Worm (Caenorhabditis elegans) whole organism, L4 larva: ENCODE data around the gene atz-1.

ENCODE experiments used
- F10B5.3 ChIP-seq: sonication (generic microtip); optimal IDR thresholded peaks from 2 replicates; lab custom pipeline; 2016; ENCODE audit warnings: mild to moderate bottlenecking, missing genetic modification characterization, missing compliant biosample characterization
- F26F4.8 ChIP-seq: fragments of 200-800 bp; sonication (Bioruptor generic); conservative IDR thresholded peaks from 2 replicates; pipeline ENCODE4 v1.3.6; 2022; ENCODE audit warnings: missing genetic modification characterization, missing compliant biosample characterization
- F49E8.2 ChIP-seq: sonication (generic microtip); optimal IDR thresholded peaks from 2 replicates; lab custom pipeline; 2016; ENCODE audit warnings: missing compliant biosample characterization, mild to moderate bottlenecking, missing genetic modification characterization, borderline replicate concordance
- R02D3.7 ChIP-seq: fragments of 150-350 bp; sonication (generic microtip); optimal IDR thresholded peaks from 3 replicates; lab custom pipeline; 2014; ENCODE audit warnings: missing biosample characterization, missing genetic modification characterization
- T26A8.4 ChIP-seq: fragments of 200-800 bp; sonication (Bioruptor generic); IDR thresholded peaks from 2 replicates; pipeline ENCODE4 v1.3.6; 2022; ENCODE audit warnings: missing genetic modification characterization, missing compliant biosample characterization
- ZK546.5 ChIP-seq, 2 experiments: sonication (generic microtip); optimal IDR thresholded peaks; 2 replicates each; lab custom pipeline; 2017; ENCODE audit warnings: missing biosample characterization in 2 of 2, missing genetic modification characterization in 2 of 2
- aha-1 ChIP-seq: fragments of 150-350 bp; peaks from one replicate; lab custom pipeline; 2014; ENCODE audit warnings: missing biosample characterization, missing genetic modification characterization
- aly-2 ChIP-seq: sonication (generic microtip); optimal IDR thresholded peaks from 2 replicates; lab custom pipeline; 2018; ENCODE audit warnings: missing biosample characterization, missing genetic modification characterization
- ama-1 ChIP-seq: fragments of 150-350 bp; optimal IDR thresholded peaks from 2 replicates; lab custom pipeline; 2014; ENCODE audit warnings: inconsistent platforms, mixed read lengths
- ceh-20 ChIP-seq: fragments of 200-800 bp; sonication (Bioruptor generic); IDR thresholded peaks from 2 replicates; pipeline ENCODE4 v1.3.6; 2022; ENCODE audit warnings: missing genetic modification reagents, missing genetic modification characterization, missing compliant biosample characterization
- ceh-62 ChIP-seq: sonication (generic microtip); optimal IDR thresholded peaks from 2 replicates; lab custom pipeline; 2017; ENCODE audit warnings: missing biosample characterization, missing genetic modification characterization
- ceh-82 ChIP-seq: sonication (generic microtip); optimal IDR thresholded peaks from 2 replicates; lab custom pipeline; 2017; ENCODE audit warnings: missing biosample characterization, missing genetic modification characterization
- ces-1 ChIP-seq: fragments of 150-350 bp; sonication (generic microtip); optimal IDR thresholded peaks from 4 replicates; lab custom pipeline; 2014; ENCODE audit warnings: missing biosample characterization, missing genetic modification reagents, missing genetic modification characterization
- cey-2 ChIP-seq: sonication (generic microtip); optimal IDR thresholded peaks from 3 replicates; lab custom pipeline; 2017; ENCODE audit warnings: missing genetic modification characterization, mild to moderate bottlenecking, missing compliant biosample characterization, antibody characterized with exemption, borderline replicate concordance; ENCODE audit not compliant: insufficient read depth
- daf-12 ChIP-seq: fragments of 150-350 bp; optimal IDR thresholded peaks from 2 replicates; lab custom pipeline; 2014; ENCODE audit warnings: missing biosample characterization, missing genetic modification reagents, missing genetic modification characterization
- daf-19 ChIP-seq: fragments of 200-800 bp; sonication (Bioruptor generic); conservative IDR thresholded peaks from 2 replicates; pipeline ENCODE4 v1.3.6; 2022; ENCODE audit warnings: missing genetic modification characterization, missing compliant biosample characterization
- dmd-8 ChIP-seq: fragments of 200-800 bp; sonication (Bioruptor generic); IDR thresholded peaks from 2 replicates; pipeline ENCODE4 v1.3.6; 2022; ENCODE audit warnings: missing genetic modification characterization, missing compliant biosample characterization
- dmd-9 ChIP-seq: fragments of 200-800 bp; sonication (Bioruptor generic); IDR thresholded peaks from 2 replicates; pipeline ENCODE4 v1.3.6; 2022; ENCODE audit warnings: missing genetic modification reagents, missing genetic modification characterization, missing compliant biosample characterization
- dpl-1 ChIP-seq: fragments of 150-350 bp; optimal IDR thresholded peaks from 2 replicates; lab custom pipeline; 2014; ENCODE audit warnings: missing biosample characterization, missing genetic modification reagents, missing genetic modification characterization
- fkh-10 ChIP-seq: fragments of 150-350 bp; optimal IDR thresholded peaks from 2 replicates; lab custom pipeline; 2014; ENCODE audit warnings: missing biosample characterization, missing genetic modification reagents, missing genetic modification characterization
- hif-1 ChIP-seq, 2 experiments: sonication (generic microtip); optimal IDR thresholded peaks; 2 replicates each; lab custom pipeline; 2016 to 2017; ENCODE audit warnings: missing compliant biosample characterization in 2 of 2, missing genetic modification characterization in 2 of 2, missing genetic modification reagents in 2 of 2, missing genotype in 2 of 2, mild to moderate bottlenecking in 1 of 2
- hlh-11 ChIP-seq: fragments of 200-800 bp; sonication (Bioruptor generic); optimal IDR thresholded peaks from 2 replicates; lab custom pipeline; 2018; ENCODE audit warnings: mild to moderate bottlenecking, missing genetic modification characterization, missing compliant biosample characterization
- hlh-30 ChIP-seq: sonication (generic microtip); optimal IDR thresholded peaks from 2 replicates; lab custom pipeline; 2017; ENCODE audit warnings: antibody characterized with exemption, mild to moderate bottlenecking, missing genetic modification characterization, missing compliant biosample characterization; ENCODE audit not compliant: insufficient read depth
- lin-1 ChIP-seq: fragments of 200-800 bp; sonication (Bioruptor generic); IDR thresholded peaks from 2 replicates; pipeline ENCODE4 v1.3.6; 2022; ENCODE audit warnings: missing genetic modification reagents, missing genetic modification characterization, missing compliant biosample characterization
- lsy-2 ChIP-seq, 2 experiments: fragments of 150-350 bp in 1 of 2; sonication (generic microtip) in 1 of 2; optimal IDR thresholded peaks; 2 replicates each; lab custom pipeline; 2014 to 2017; ENCODE audit warnings: missing biosample characterization in 2 of 2, missing genetic modification characterization in 2 of 2
- madf-5 ChIP-seq, 2 experiments: fragments of 200-800 bp; sonication (Bioruptor generic); IDR thresholded peaks; 2 replicates each; pipeline ENCODE4 v1.3.6; 2022; ENCODE audit warnings: missing compliant biosample characterization in 2 of 2, missing genetic modification characterization in 2 of 2
- mxl-3 ChIP-seq: fragments of 200-800 bp; sonication (Bioruptor generic); optimal IDR thresholded peaks from 2 replicates; lab custom pipeline; 2018; ENCODE audit warnings: mild to moderate bottlenecking, missing genetic modification characterization, missing compliant biosample characterization
- nhr-102 ChIP-seq: sonication (generic microtip); optimal IDR thresholded peaks from 2 replicates; lab custom pipeline; 2016; ENCODE audit warnings: mild to moderate bottlenecking, missing genetic modification characterization, moderate library complexity, missing compliant biosample characterization
- nhr-11 ChIP-seq: fragments of 150-350 bp; optimal IDR thresholded peaks from 2 replicates; lab custom pipeline; 2014; ENCODE audit warnings: missing biosample characterization, missing genetic modification characterization
- nhr-237 ChIP-seq: sonication (generic microtip); optimal IDR thresholded peaks from 2 replicates; lab custom pipeline; 2017; ENCODE audit warnings: missing biosample characterization, missing genetic modification characterization
- nhr-25 ChIP-seq: sonication (generic microtip); optimal IDR thresholded peaks from 2 replicates; lab custom pipeline; 2017; ENCODE audit warnings: missing genetic modification characterization, mild to moderate bottlenecking, missing compliant biosample characterization, antibody characterized with exemption, moderate library complexity, borderline replicate concordance; ENCODE audit not compliant: insufficient read depth
- nhr-28 ChIP-seq: fragments of 150-350 bp; optimal IDR thresholded peaks from 2 replicates; lab custom pipeline; 2014; ENCODE audit warnings: missing biosample characterization, missing genetic modification characterization
- nhr-42 ChIP-seq: fragments of 200-800 bp; sonication (Bioruptor generic); IDR thresholded peaks from 2 replicates; pipeline ENCODE4 v1.3.6; 2022; ENCODE audit warnings: missing genetic modification characterization, missing compliant biosample characterization
- nhr-48 ChIP-seq: sonication (generic microtip); optimal IDR thresholded peaks from 2 replicates; lab custom pipeline; 2016; ENCODE audit warnings: mild to moderate bottlenecking, missing genetic modification characterization, missing compliant biosample characterization
- nhr-6 ChIP-seq: fragments of 150-350 bp; optimal IDR thresholded peaks from 2 replicates; lab custom pipeline; 2014; ENCODE audit warnings: missing biosample characterization, missing genetic modification characterization
- nhr-77 ChIP-seq: fragments of 150-350 bp; optimal IDR thresholded peaks from 2 replicates; lab custom pipeline; 2014; ENCODE audit warnings: missing biosample characterization, missing genetic modification characterization
- pha-4 ChIP-seq, 2 experiments: fragments of 150-350 bp in 1 of 2; fragments of 200-800 bp in 1 of 2; sonication (Bioruptor generic) in 1 of 2; IDR thresholded peaks in 1 of 2; optimal IDR thresholded peaks in 1 of 2; 2 replicates each; pipeline versions ENCODE4 v1.3.6 to Lab custom; 2014 to 2022; ENCODE audit warnings: missing genetic modification characterization in 2 of 2, missing genetic modification reagents in 2 of 2, missing biosample characterization in 1 of 2, missing compliant biosample characterization in 1 of 2
- pqm-1 ChIP-seq: sonication (generic microtip); optimal IDR thresholded peaks from 2 replicates; lab custom pipeline; 2017; ENCODE audit warnings: missing biosample characterization, missing genetic modification characterization
- saeg-2 ChIP-seq: fragments of 200-800 bp; sonication (Bioruptor generic); IDR thresholded peaks from 2 replicates; pipeline ENCODE4 v1.3.6; 2022; ENCODE audit warnings: missing genetic modification reagents, missing genetic modification characterization, missing compliant biosample characterization
- snpc-1.2 ChIP-seq: fragments of 200-800 bp; sonication (Bioruptor generic); IDR thresholded peaks from 2 replicates; pipeline ENCODE4 v1.3.6; 2022; ENCODE audit warnings: missing genetic modification reagents, missing genetic modification characterization, missing compliant biosample characterization
- spr-1 ChIP-seq: sonication (generic microtip); optimal IDR thresholded peaks from 2 replicates; lab custom pipeline; 2016; ENCODE audit warnings: mild to moderate bottlenecking, missing genetic modification characterization, missing compliant biosample characterization
- tra-1 ChIP-seq: fragments of 200-800 bp; sonication (Bioruptor generic); IDR thresholded peaks from 2 replicates; pipeline ENCODE4 v1.3.6; 2022; ENCODE audit warnings: missing genetic modification reagents, missing genetic modification characterization, missing compliant biosample characterization
- unc-39 ChIP-seq: sonication (generic microtip); optimal IDR thresholded peaks from 2 replicates; lab custom pipeline; 2017; ENCODE audit warnings: missing biosample characterization, missing genetic modification characterization
- unc-62 ChIP-seq, 3 experiments: fragments of 150-350 bp in 1 of 3; sonication (generic microtip); optimal IDR thresholded peaks in 2 of 3; peaks in 1 of 3; 1 replicate in 1 of 3; 2 replicates in 2 of 3; lab custom pipeline; 2014 to 2017; ENCODE audit warnings: missing biosample characterization in 3 of 3, missing genetic modification characterization in 3 of 3, missing genetic modification reagents in 3 of 3, missing genotype in 1 of 3
- zag-1 ChIP-seq: fragments of 150-350 bp; optimal IDR thresholded peaks from 2 replicates; lab custom pipeline; 2014; ENCODE audit warnings: missing biosample characterization, missing genetic modification characterization
- zip-2 ChIP-seq: fragments of 150-350 bp; optimal IDR thresholded peaks from 2 replicates; lab custom pipeline; 2014; ENCODE audit warnings: missing biosample characterization, missing genetic modification characterization
- ztf-11 ChIP-seq: fragments of 150-350 bp; optimal IDR thresholded peaks from 2 replicates; lab custom pipeline; 2014; ENCODE audit warnings: missing biosample characterization, missing genetic modification characterization

atz-1 gene

ce11 chrIV:12399983-12400382 is 24.1 kb upstream of the atz-1 start (continued):
- no peak for TF ChIP-seq nhr-42
- TF ChIP-seq hif-1 (tag; optimal IDR thresholded peaks at IDR 0.05; lab: Kevin White, UChicago): no peak

DNA sequence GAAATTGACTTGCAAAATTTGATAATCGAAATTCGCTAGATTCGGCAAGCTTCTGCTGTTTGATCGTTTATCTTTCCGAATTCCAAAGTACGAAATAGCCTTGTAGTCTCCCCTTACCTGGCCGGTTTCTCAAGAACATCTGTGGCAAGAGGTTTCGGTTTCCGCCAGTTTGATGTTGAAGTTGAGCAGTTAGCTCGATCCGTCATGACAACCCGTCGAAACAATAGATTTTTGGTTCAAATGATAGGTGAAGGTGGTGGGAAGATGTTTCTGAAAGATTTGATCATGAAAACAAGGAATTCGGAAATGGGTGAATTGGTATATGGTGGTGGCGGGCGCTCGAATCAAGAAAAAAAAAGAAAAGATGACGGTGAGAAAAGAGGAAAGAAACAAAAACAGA is 22.5 kb upstream of the atz-1 start, which contains the start of gene acs-20:
acs-20 (minus strand) TSS at position 270 of the 400 bp plus-strand sequence.
- peak in 1 of 2 experiments; percentile 76 for TF ChIP-seq unc-62 (GFP tag; optimal IDR thresholded peaks at IDR 0.05 in 1 of 2; lab: Kevin White, UChicago)
- no peak for TF ChIP-seq unc-62 (tag; optimal IDR thresholded peaks at IDR 0.05; lab: Kevin White, UChicago)
- no peak for TF ChIP-seq madf-5 (GFP tag; IDR thresholded peaks at IDR 0.05; lab: Robert Waterston, UW)
- peak; percentile 1 for TF ChIP-seq ama-1 (lab: Kevin White, UChicago)
- TF ChIP-seq fkh-10 (GFP tag; lab: Kevin White, UChicago): no peak
- no peak for TF ChIP-seq snpc-1.2 (GFP tag; lab: Robert Waterston, UW)
- TF ChIP-seq ceh-62 (tag; lab: Kevin White, UChicago): no peak
- no peak for TF ChIP-seq dpl-1
- no peak for TF ChIP-seq R02D3.7
- no peak for TF ChIP-seq F49E8.2 (tag; lab: Kevin White, UChicago)
- TF ChIP-seq nhr-237 (tag; lab: Kevin White, UChicago): no peak
- TF ChIP-seq cey-2 (tag; lab: Kevin White, UChicago): no peak
- no peak for TF ChIP-seq F26F4.8 (GFP tag; lab: Robert Waterston, UW)
- TF ChIP-seq pha-4 (GFP tag; IDR thresholded peaks at IDR 0.05; lab: Robert Waterston, UW): no peak
- TF ChIP-seq pha-4 (tag; optimal IDR thresholded peaks at IDR 0.05; lab: Kevin White, UChicago): no peak
- no peak for TF ChIP-seq ces-1
- TF ChIP-seq nhr-11 (tag; lab: Kevin White, UChicago): no peak

DNA sequence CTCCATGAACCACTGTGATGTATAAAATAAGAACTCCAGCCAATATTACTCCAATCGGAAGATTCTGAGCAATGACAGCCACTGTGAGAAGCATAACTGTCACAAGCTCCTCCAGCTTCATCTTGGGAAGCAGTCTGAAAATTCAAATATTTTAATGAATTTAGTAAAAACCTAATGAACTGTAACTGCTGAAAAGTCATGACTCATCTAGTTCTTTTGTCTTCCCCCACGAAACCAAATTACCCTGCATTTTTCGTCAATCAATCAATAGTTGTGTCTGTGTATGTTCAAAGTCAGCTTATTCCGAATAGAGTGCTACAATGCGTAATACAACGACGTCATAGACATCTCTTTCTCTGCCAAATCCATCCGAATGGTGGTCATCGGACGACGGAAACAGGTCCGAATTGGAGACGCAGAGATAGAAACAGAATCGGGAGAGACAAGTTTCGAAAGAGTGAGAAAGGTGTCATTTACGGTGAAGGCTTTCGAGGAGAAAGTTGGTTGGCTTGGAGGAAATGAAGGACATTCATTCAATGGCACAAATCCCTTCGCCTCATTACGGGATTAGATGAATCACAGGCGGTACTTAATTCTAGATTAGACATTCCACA is 20.8 kb upstream of the atz-1 start:
- TF ChIP-seq unc-39 (tag; lab: Kevin White, UChicago) (no peak), spr-1 (tag; lab: Kevin White, UChicago) (no peak), lin-1 (GFP tag; lab: Robert Waterston, UW) (no peak), daf-19 (GFP tag; lab: Robert Waterston, UW) (no peak), tra-1 (GFP tag; lab: Robert Waterston, UW) (no peak), aha-1 (tag; lab: Kevin White, UChicago) (peak; percentile 81), nhr-237 (tag; lab: Kevin White, UChicago) (no peak), hlh-30 (peak; percentile 59), T26A8.4 (no peak), ceh-82 (tag; lab: Kevin White, UChicago) (no peak), aly-2 (tag; lab: Kevin White, UChicago) (no peak), nhr-48 (tag; lab: Kevin White, UChicago) (peak; percentile 46), dpl-1 (peak; percentile 13), dmd-9 (GFP tag; lab: Robert Waterston, UW) (no peak), F10B5.3 (tag; lab: Kevin White, UChicago) (no peak), nhr-6 (tag; lab: Kevin White, UChicago) (no peak), ZK546.5 (tag; optimal IDR thresholded peaks at IDR 0.05; lab: Kevin White, UChicago) (no peak), dmd-8 (GFP tag; lab: Robert Waterston, UW) (no peak), daf-12 (tag; lab: Kevin White, UChicago) (no peak), hif-1 (tag; optimal IDR thresholded peaks at IDR 0.05; lab: Kevin White, UChicago) (no peak), zag-1 (tag; lab: Kevin White, UChicago) (no peak), zip-2 (no peak), saeg-2 (GFP tag; lab: Robert Waterston, UW) (no peak), lsy-2 (tag; optimal IDR thresholded peaks at IDR 0.05; lab: Kevin White, UChicago) (peak in 1 of 2 experiments; percentile 51), ceh-20 (GFP tag; lab: Robert Waterston, UW) (no peak), nhr-28 (tag; lab: Kevin White, UChicago) (peak; percentile 48), nhr-102 (tag; lab: Kevin White, UChicago) (no peak), mxl-3 (peak; percentile 44), ztf-11 (no peak), pqm-1 (tag; lab: Kevin White, UChicago) (no peak), nhr-77 (tag; lab: Kevin White, UChicago) (no peak), hlh-11 (tag; lab: Kevin White, UChicago) (peak; percentile 52), nhr-25 (tag; lab: Kevin White, UChicago) (peak; percentile 8)
